Fruit fly (Drosophila melanogaster) whole organism, wandering third instar larva: ENCODE data around the gene Atg8a.
A peak's percentile ranks its signal among the peaks of the same experiment; 100 is the strongest.

ENCODE experiments used
- GATAd ChIP-seq: sonication (Bioruptor generic); optimal IDR thresholded peaks from 2 replicates; lab custom pipeline; 2016; ENCODE audit warnings: missing biosample characterization, missing genetic modification characterization
- tai ChIP-seq: sonication (Bioruptor generic); optimal IDR thresholded peaks from 2 replicates; lab custom pipeline; 2016; ENCODE audit warnings: missing biosample characterization, missing genetic modification characterization

dm6 chrX:10717869-10718268 lies 50.3 kb downstream of the Atg8a start:
- TF ChIP-seq tai (GFP tag; lab: Kevin White, UChicago) (peak; percentile 43), GATAd (no peak)
